Worm (Caenorhabditis elegans): ENCODE data around the gene ddl-3.
"Not testable (repeated sequence)": the region's sequence is repeated elsewhere in the genome, so short reads cannot be mapped to it uniquely, and the experiment has no call there.

- TF ChIP-seq ama-1 (optimal IDR thresholded peaks at IDR 0.05); nhr-25 (tag; optimal IDR thresholded peaks at IDR 0.05); sma-3 (GFP tag; optimal IDR thresholded peaks at IDR 0.05); nhr-11 (tag; optimal IDR thresholded peaks at IDR 0.05); elt-3 (tag; optimal IDR thresholded peaks at IDR 0.05); skn-1 (tag; optimal IDR thresholded peaks at IDR 0.05); F13H6.1 (tag; optimal IDR thresholded peaks at IDR 0.05): not testable (repeated sequence)
These were observed 47.2 kb downstream of the ddl-3 start, which contains the start of gene Y54G11A.7 for ce11 chrII:14297050-14297449.
